Worm (Caenorhabditis elegans) whole organism, L1 larva: ENCODE measurements around the gene gpa-18.

Experiments used
- C16A3.4 ChIP-seq: fragments of 150-350 bp; optimal IDR thresholded peaks from 2 replicates; lab custom pipeline; 2014; ENCODE audit warnings: missing biosample characterization, missing genetic modification characterization
- F16B12.6 ChIP-seq: fragments of 150-350 bp; optimal IDR thresholded peaks from 2 replicates; lab custom pipeline; 2014; ENCODE audit warnings: missing biosample characterization, missing genetic modification characterization
- aly-2 ChIP-seq: fragments of 150-350 bp; optimal IDR thresholded peaks from 2 replicates; lab custom pipeline; 2014; ENCODE audit warnings: missing biosample characterization, missing genetic modification characterization
- blmp-1 ChIP-seq: fragments of 150-350 bp; optimal IDR thresholded peaks from 2 replicates; lab custom pipeline; 2014; ENCODE audit warnings: missing biosample characterization, missing genetic modification characterization
- ceh-8 ChIP-seq: fragments of 200-800 bp; sonication (Bioruptor generic); optimal IDR thresholded peaks from 2 replicates; lab custom pipeline; 2018; ENCODE audit warnings: mild to moderate bottlenecking, missing genetic modification characterization, moderate library complexity, missing compliant biosample characterization
- ceh-82 ChIP-seq, 3 experiments: fragments of 150-350 bp in 1 of 3; sonication (generic microtip) in 2 of 3; optimal IDR thresholded peaks; 2 replicates each; lab custom pipeline; 2014 to 2017; ENCODE audit warnings: missing biosample characterization in 3 of 3, missing genetic modification characterization in 3 of 3
- ceh-88 ChIP-seq: fragments of 200-800 bp; sonication (Bioruptor generic); IDR thresholded peaks from 2 replicates; pipeline ENCODE4 v1.3.6; 2022; ENCODE audit warnings: missing genetic modification characterization, missing compliant biosample characterization
- efl-1 ChIP-seq, 4 experiments: fragments of 150-350 bp; optimal IDR thresholded peaks in 3 of 4; peaks in 1 of 4; 1 replicate in 1 of 4; 2 replicates in 3 of 4; lab custom pipeline; 2014; ENCODE audit warnings: missing biosample characterization in 2 of 4, missing genetic modification characterization in 2 of 4, missing genetic modification reagents in 2 of 4
- egl-27 ChIP-seq, 2 experiments: fragments of 150-350 bp in 1 of 2; sonication (generic microtip); optimal IDR thresholded peaks; 3 replicates each; lab custom pipeline; 2017 to 2018; ENCODE audit warnings: missing biosample characterization in 2 of 2, missing genetic modification characterization in 2 of 2, missing genetic modification reagents in 2 of 2
- elt-2 ChIP-seq: sonication (generic microtip); optimal IDR thresholded peaks from 2 replicates; lab custom pipeline; 2016; ENCODE audit warnings: missing genetic modification characterization, mild to moderate bottlenecking, inconsistent platforms, missing compliant biosample characterization, missing genetic modification reagents
- fkh-4 ChIP-seq: sonication (generic microtip); optimal IDR thresholded peaks from 2 replicates; lab custom pipeline; 2016; ENCODE audit warnings: missing compliant biosample characterization, missing genetic modification characterization, borderline replicate concordance
- fkh-8 ChIP-seq: sonication (generic microtip); optimal IDR thresholded peaks from 2 replicates; lab custom pipeline; 2016; ENCODE audit warnings: mild to moderate bottlenecking, missing genetic modification characterization, missing compliant biosample characterization
- fos-1 ChIP-seq: fragments of 150-350 bp; optimal IDR thresholded peaks from 2 replicates; lab custom pipeline; 2014; ENCODE audit warnings: missing biosample characterization, missing genetic modification characterization
- hpl-2 ChIP-seq: fragments of 150-350 bp; optimal IDR thresholded peaks from 2 replicates; lab custom pipeline; 2014; ENCODE audit warnings: missing biosample characterization, missing genetic modification reagents, missing genetic modification characterization
- jun-1 ChIP-seq: fragments of 150-350 bp; optimal IDR thresholded peaks from 2 replicates; lab custom pipeline; 2014; ENCODE audit warnings: missing biosample characterization, missing genetic modification reagents, missing genetic modification characterization
- lin-13 ChIP-seq: fragments of 150-350 bp; optimal IDR thresholded peaks from 2 replicates; lab custom pipeline; 2014; ENCODE audit warnings: missing biosample characterization, missing genetic modification reagents, missing genetic modification characterization
- lin-14 ChIP-seq: fragments of 200-800 bp; sonication (Bioruptor generic); optimal IDR thresholded peaks from 2 replicates; lab custom pipeline; 2018; ENCODE audit warnings: mild to moderate bottlenecking, missing genetic modification characterization, moderate library complexity, missing compliant biosample characterization
- lin-15B ChIP-seq: fragments of 150-350 bp; sonication (generic microtip); optimal IDR thresholded peaks from 3 replicates; lab custom pipeline; 2014; ENCODE audit warnings: missing biosample characterization, missing genetic modification characterization
- lin-39 ChIP-seq: fragments of 150-350 bp; optimal IDR thresholded peaks from 2 replicates; lab custom pipeline; 2014; ENCODE audit warnings: missing biosample characterization, missing genetic modification reagents, missing genetic modification characterization
- lir-3 ChIP-seq: sonication (generic microtip); optimal IDR thresholded peaks from 2 replicates; lab custom pipeline; 2016; ENCODE audit warnings: mild to moderate bottlenecking, missing genetic modification characterization, moderate library complexity, missing compliant biosample characterization; ENCODE audit not compliant: poor library complexity
- mdl-1 ChIP-seq, 2 experiments: fragments of 150-350 bp; optimal IDR thresholded peaks; 2 replicates each; lab custom pipeline; 2014 to 2017; ENCODE audit warnings: missing biosample characterization in 2 of 2, missing genetic modification characterization in 2 of 2, inconsistent platforms in 1 of 2
- mef-2 ChIP-seq: fragments of 150-350 bp; optimal IDR thresholded peaks from 2 replicates; lab custom pipeline; 2014; ENCODE audit warnings: missing biosample characterization, missing genetic modification characterization
- nhr-19 ChIP-seq: fragments of 200-800 bp; sonication (Bioruptor generic); conservative IDR thresholded peaks from 2 replicates; pipeline ENCODE4 v1.3.6; 2022; ENCODE audit warnings: missing genetic modification characterization, missing compliant biosample characterization
- nhr-20 ChIP-seq: sonication (generic microtip); optimal IDR thresholded peaks from 2 replicates; lab custom pipeline; 2016; ENCODE audit warnings: mild to moderate bottlenecking, missing genetic modification characterization, missing compliant biosample characterization
- nhr-71 ChIP-seq: sonication (generic microtip); optimal IDR thresholded peaks from 2 replicates; lab custom pipeline; 2016; ENCODE audit warnings: mild to moderate bottlenecking, missing genetic modification characterization, moderate library complexity, missing compliant biosample characterization
- nhr-76 ChIP-seq: sonication (generic microtip); optimal IDR thresholded peaks from 2 replicates; lab custom pipeline; 2017; ENCODE audit warnings: missing biosample characterization, missing genetic modification characterization
- nhr-84 ChIP-seq: sonication (generic microtip); optimal IDR thresholded peaks from 2 replicates; lab custom pipeline; 2017; ENCODE audit warnings: missing biosample characterization, missing genetic modification characterization
- nhr-85 ChIP-seq: sonication (generic microtip); peaks from one replicate; lab custom pipeline; 2016; ENCODE audit warnings: missing genetic modification characterization, inconsistent platforms, missing compliant biosample characterization
- pag-3 ChIP-seq: sonication (generic microtip); optimal IDR thresholded peaks from 2 replicates; lab custom pipeline; 2017; ENCODE audit warnings: missing genetic modification characterization, mild to moderate bottlenecking, missing compliant biosample characterization, antibody characterized with exemption, borderline replicate concordance; ENCODE audit not compliant: insufficient read depth
- pax-3 ChIP-seq: fragments of 200-800 bp; sonication (Bioruptor generic); optimal IDR thresholded peaks from 2 replicates; lab custom pipeline; 2018; ENCODE audit warnings: mild to moderate bottlenecking, missing genetic modification characterization, moderate library complexity, missing compliant biosample characterization
- pqm-1 ChIP-seq: sonication (generic microtip); optimal IDR thresholded peaks from 3 replicates; lab custom pipeline; 2017; ENCODE audit warnings: missing biosample characterization, missing genetic modification characterization
- skn-1 ChIP-seq: fragments of 150-350 bp; optimal IDR thresholded peaks from 2 replicates; lab custom pipeline; 2014; ENCODE audit warnings: missing biosample characterization, missing genetic modification characterization
- snu-23 ChIP-seq: sonication (generic microtip); optimal IDR thresholded peaks from 2 replicates; lab custom pipeline; 2016; ENCODE audit warnings: missing genetic modification characterization, missing compliant biosample characterization
- sox-4 ChIP-seq: sonication (generic microtip); optimal IDR thresholded peaks from 2 replicates; lab custom pipeline; 2016; ENCODE audit warnings: missing genetic modification characterization, missing compliant biosample characterization
- unc-62 ChIP-seq: fragments of 150-350 bp; optimal IDR thresholded peaks from 2 replicates; lab custom pipeline; 2014; ENCODE audit warnings: missing biosample characterization, missing genetic modification reagents, missing genetic modification characterization
- unc-86 ChIP-seq: sonication (generic microtip); optimal IDR thresholded peaks from 2 replicates; lab custom pipeline; 2016; ENCODE audit warnings: missing genetic modification characterization, missing compliant biosample characterization
- zag-1 ChIP-seq: fragments of 150-350 bp; optimal IDR thresholded peaks from 2 replicates; lab custom pipeline; 2014; ENCODE audit warnings: missing biosample characterization, missing genetic modification characterization
- zip-4 ChIP-seq: fragments of 200-800 bp; sonication (Bioruptor generic); optimal IDR thresholded peaks from 2 replicates; lab custom pipeline; 2018; ENCODE audit warnings: mild to moderate bottlenecking, missing genetic modification characterization, moderate library complexity, missing compliant biosample characterization
- ztf-4 ChIP-seq: fragments of 150-350 bp; optimal IDR thresholded peaks from 2 replicates; lab custom pipeline; 2014; ENCODE audit warnings: missing biosample characterization, missing genetic modification characterization

Gene gpa-18

DNA sequence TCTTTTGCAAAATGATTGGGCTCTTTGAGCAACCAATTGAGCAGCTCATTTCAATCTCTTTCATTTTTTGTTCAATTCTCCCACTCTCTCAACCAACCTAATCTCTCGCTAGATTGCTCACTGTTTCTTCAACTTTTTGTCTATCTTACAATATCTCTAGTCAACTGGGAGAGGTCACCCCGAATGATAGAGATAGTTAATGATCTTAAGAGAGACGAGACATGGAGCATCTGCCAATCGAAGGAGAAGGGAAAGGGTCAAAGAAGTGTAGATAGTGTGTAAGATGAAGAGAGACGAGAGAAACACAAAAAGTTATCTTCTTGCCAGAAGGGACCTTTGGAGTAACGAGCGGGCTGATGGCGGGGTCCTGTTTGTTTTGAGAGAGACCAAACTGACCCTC lies 26.1 kb downstream of the gpa-18 start (continued):
- TF ChIP-seq elt-2 (tag; lab: Kevin White, UChicago) = no peak
- TF ChIP-seq nhr-76 (tag; lab: Kevin White, UChicago) = peak; percentile 42
- no peak for TF ChIP-seq fkh-8 (tag; lab: Kevin White, UChicago)
- no peak for TF ChIP-seq lin-15B (tag; lab: Kevin White, UChicago)
- TF ChIP-seq fos-1 (tag; lab: Kevin White, UChicago) = no peak
- TF ChIP-seq skn-1 (tag; lab: Kevin White, UChicago) = no peak
- no peak for TF ChIP-seq ceh-82 (tag; optimal IDR thresholded peaks at IDR 0.05; lab: Kevin White, UChicago)
- TF ChIP-seq egl-27 (tag; optimal IDR thresholded peaks at IDR 0.05; lab: Kevin White, UChicago) = no peak
- TF ChIP-seq nhr-71 (tag; lab: Kevin White, UChicago) = peak; percentile 70
- no peak for TF ChIP-seq ceh-8 (GFP tag; lab: Kevin White, UChicago)
- no peak for TF ChIP-seq lir-3 (tag; lab: Kevin White, UChicago)
- no peak for TF ChIP-seq nhr-85 (tag; lab: Kevin White, UChicago)
- TF ChIP-seq hpl-2 (GFP tag; lab: Kevin White, UChicago) = no peak
- TF ChIP-seq lin-13 (GFP tag; lab: Kevin White, UChicago) = no peak
- no peak for TF ChIP-seq nhr-84 (tag; lab: Kevin White, UChicago)
- no peak for TF ChIP-seq ztf-4 (tag; lab: Kevin White, UChicago)
- peak; percentile 17 to 40 for TF ChIP-seq efl-1 (optimal IDR thresholded peaks at IDR 0.05; lab: Kevin White, UChicago)
- peak; percentile 16 to 59 for TF ChIP-seq efl-1 (GFP tag; optimal IDR thresholded peaks at IDR 0.05 in 1 of 2; lab: Kevin White, UChicago)
- no peak for TF ChIP-seq zag-1 (tag; lab: Kevin White, UChicago)
- no peak for TF ChIP-seq mef-2 (tag; lab: Kevin White, UChicago)
- TF ChIP-seq snu-23 (GFP tag; lab: Kevin White, UChicago) = peak; percentile 43
- TF ChIP-seq unc-86 = no peak
- TF ChIP-seq pag-3 (tag; lab: Kevin White, UChicago) = peak; percentile 43
- peak; percentile 7 for TF ChIP-seq nhr-20
- TF ChIP-seq nhr-19 = peak; percentile 25
- no peak for TF ChIP-seq jun-1 (tag; lab: Kevin White, UChicago)
- peak; percentile 37 for TF ChIP-seq fkh-4 (tag; lab: Kevin White, UChicago)
- TF ChIP-seq sox-4 (tag; lab: Kevin White, UChicago) = no peak
- TF ChIP-seq aly-2 (tag; lab: Kevin White, UChicago) = no peak

DNA sequence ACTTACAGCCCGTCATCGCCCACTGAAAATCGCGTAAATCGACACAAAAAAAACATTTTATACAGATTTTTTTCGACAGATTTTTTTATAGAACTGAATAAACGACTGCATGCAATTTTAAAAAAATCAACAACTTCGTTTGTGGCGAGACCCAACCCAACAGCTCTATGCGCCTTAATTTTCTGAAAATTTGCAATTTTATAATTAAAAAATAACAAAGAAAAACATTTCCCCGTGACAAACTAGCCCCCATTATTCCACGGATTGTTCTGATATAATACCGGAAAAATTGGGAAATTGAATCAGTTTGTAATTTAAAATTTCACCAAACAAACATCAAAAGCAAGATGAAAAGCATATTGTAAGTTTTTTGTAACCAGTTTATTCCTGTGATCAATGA lies 29.4 kb downstream of the gpa-18 start, which contains the start of gene ptp-5.1:
Gene ptp-5.1, plus strand, starts transcription at position 301 of the 400 bp plus-strand sequence.
- TF ChIP-seq fos-1 (tag; lab: Kevin White, UChicago) (no peak), C16A3.4 (tag; lab: Kevin White, UChicago) (no peak), jun-1 (tag; lab: Kevin White, UChicago) (no peak), F16B12.6 (tag; lab: Kevin White, UChicago) (no peak), ceh-88 (no peak), mdl-1 (tag; optimal IDR thresholded peaks at IDR 0.05; lab: Kevin White, UChicago) (no peak), unc-62 (GFP tag; lab: Kevin White, UChicago) (no peak), zag-1 (tag; lab: Kevin White, UChicago) (no peak), lir-3 (tag; lab: Kevin White, UChicago) (no peak), pax-3 (no peak), pqm-1 (no peak), blmp-1 (tag; lab: Kevin White, UChicago) (no peak), sox-4 (tag; lab: Kevin White, UChicago) (no peak), ceh-8 (GFP tag; lab: Kevin White, UChicago) (no peak), lin-14 (no peak), nhr-76 (tag; lab: Kevin White, UChicago) (no peak), zip-4 (GFP tag; lab: Kevin White, UChicago) (no peak), fkh-8 (tag; lab: Kevin White, UChicago) (no peak), skn-1 (tag; lab: Kevin White, UChicago) (no peak), lin-39 (tag; lab: Kevin White, UChicago) (no peak)
